Fruit fly (Drosophila melanogaster): ENCODE measurements around the gene Spn28F.

Gene Spn28F

DNA sequence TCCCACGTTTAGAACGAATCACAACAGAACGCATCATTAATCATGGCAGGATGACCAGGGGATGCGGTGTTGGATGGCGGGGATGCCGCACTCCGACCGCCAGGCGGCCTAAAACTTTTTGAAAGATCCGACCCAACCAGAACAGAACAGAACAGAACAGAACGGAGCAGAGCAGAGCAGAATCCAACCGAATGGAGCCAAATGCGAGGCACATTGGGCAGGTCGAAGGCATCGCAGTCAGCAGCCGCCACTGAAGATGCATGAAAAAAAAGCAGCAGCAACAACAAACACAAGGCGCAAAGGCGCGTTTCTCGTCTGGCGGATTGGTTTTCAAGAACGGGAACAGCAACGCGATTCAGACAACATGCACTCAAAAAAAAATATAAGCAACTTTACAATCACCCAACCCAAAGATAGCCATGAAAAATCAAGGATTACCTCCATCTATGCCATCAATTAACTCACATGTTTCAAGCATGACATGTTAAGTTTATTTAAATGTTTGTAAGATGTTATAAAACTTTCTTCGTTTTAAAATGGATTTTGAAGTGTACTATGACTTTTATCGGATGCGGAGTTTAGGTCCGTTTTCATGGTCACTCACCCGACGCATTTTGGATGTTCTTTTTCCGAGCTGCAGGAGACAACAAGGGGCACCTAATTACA lies 37.9 kb upstream of the Spn28F start (continued):
- TF ChIP-seq CG4707 (GFP tag; optimal IDR thresholded peaks at IDR 0.05), result peak; percentile 25
- peak; percentile 78 for TF ChIP-seq Blimp-1 (GFP tag; optimal IDR thresholded peaks at IDR 0.05)
- TF ChIP-seq CG6791 (GFP tag; IDR thresholded peaks at IDR 0.05; ENCODE audit: partially characterized antibody), result no peak
- peak; percentile 74 for TF ChIP-seq D19A (tag; optimal IDR thresholded peaks at IDR 0.05)
- TF ChIP-seq CG2875 (GFP tag; optimal IDR thresholded peaks at IDR 0.05), result peak; percentile 58
- peak; percentile 43 for TF ChIP-seq Rx (GFP tag; IDR thresholded peaks at IDR 0.05)
- no peak for TF ChIP-seq fd3F (GFP tag; optimal IDR thresholded peaks at IDR 0.05)
- TF ChIP-seq CG7556 (GFP tag; optimal IDR thresholded peaks at IDR 0.05), result peak; percentile 63
- peak; percentile 12 to 48 for TF ChIP-seq Hr51 (GFP tag; optimal IDR thresholded peaks at IDR 0.05)
- no peak for TF ChIP-seq CG13624 (GFP tag; optimal IDR thresholded peaks at IDR 0.05)
- peak; percentile 46; the same call in 1 of the 4 replicates for TF ChIP-seq Gug (GFP tag; IDR thresholded peaks at IDR 0.05)
- no peak for TF ChIP-seq MBD-R2 (GFP tag; IDR thresholded peaks at IDR 0.05)
- TF ChIP-seq B-H1 (GFP tag; IDR thresholded peaks at IDR 0.05), result no peak
- no peak for TF ChIP-seq Deaf1 (tag; optimal IDR thresholded peaks at IDR 0.05)
- TF ChIP-seq CG2116 (GFP tag; optimal IDR thresholded peaks at IDR 0.05), result peak; percentile 2
- TF ChIP-seq dmrt11E (tag; optimal IDR thresholded peaks at IDR 0.05), result peak; percentile 95
- TF ChIP-seq CG34376 (GFP tag; optimal IDR thresholded peaks at IDR 0.05), result no peak
- no peak for TF ChIP-seq CG5180 (GFP tag; optimal IDR thresholded peaks at IDR 0.05)
- no peak for TF ChIP-seq aop (GFP tag; IDR thresholded peaks at IDR 0.05)
- TF ChIP-seq Sry-δ (GFP tag; optimal IDR thresholded peaks at IDR 0.05), result peak; percentile 1
- TF ChIP-seq ken (GFP tag; IDR thresholded peaks at IDR 0.05), result peak; percentile 50; the same call in 1 of the 3 replicates
- TF ChIP-seq CG6272 (GFP tag; IDR thresholded peaks at IDR 0.05), result peak; percentile 44
- TF ChIP-seq pum (GFP tag; optimal IDR thresholded peaks at IDR 0.05), result peak; percentile 71
- TF ChIP-seq dmrt99B (tag; optimal IDR thresholded peaks at IDR 0.05), result peak; percentile 59
- no peak for TF ChIP-seq Trl (optimal IDR thresholded peaks at IDR 0.05)
- TF ChIP-seq Trl (GFP tag; optimal IDR thresholded peaks at IDR 0.05), result peak; percentile 6
- no peak for TF ChIP-seq Dbx (GFP tag; IDR thresholded peaks at IDR 0.05)
- no peak for TF ChIP-seq shn (GFP tag; optimal IDR thresholded peaks at IDR 0.05)
- peak; percentile 89 for TF ChIP-seq CG17829 (tag; optimal IDR thresholded peaks at IDR 0.05)
- TF ChIP-seq kay (GFP tag; optimal IDR thresholded peaks at IDR 0.05), result no peak
- TF ChIP-seq CG18599 (GFP tag; optimal IDR thresholded peaks at IDR 0.05), result peak; percentile 20
- peak; percentile 47 to 51 for TF ChIP-seq Pdp1 (GFP tag; optimal IDR thresholded peaks at IDR 0.05)
- TF ChIP-seq fu2 (GFP tag; optimal IDR thresholded peaks at IDR 0.05), result no peak
- TF ChIP-seq kah (GFP tag; optimal IDR thresholded peaks at IDR 0.05), result no peak
- TF ChIP-seq CG18764 (GFP tag; optimal IDR thresholded peaks at IDR 0.05), result peak; percentile 24
- TF ChIP-seq CG15011 (GFP tag; optimal IDR thresholded peaks at IDR 0.05), result no peak
- TF ChIP-seq CG3726 (GFP tag; IDR thresholded peaks at IDR 0.05), result no peak
- TF ChIP-seq psq (GFP tag; optimal IDR thresholded peaks at IDR 0.05), result no peak
- TF ChIP-seq CG13296 (GFP tag; optimal IDR thresholded peaks at IDR 0.05), result no peak
- no peak for TF ChIP-seq pb (GFP tag; optimal IDR thresholded peaks at IDR 0.05)
- TF ChIP-seq CG8359 (GFP tag; optimal IDR thresholded peaks at IDR 0.05; ENCODE audit: borderline replicate concordance), result peak; percentile 63
- TF ChIP-seq cg (GFP tag; optimal IDR thresholded peaks at IDR 0.05), result no peak
- TF ChIP-seq zfh2 (GFP tag; optimal IDR thresholded peaks at IDR 0.05), result no peak
- peak; percentile 29 for TF ChIP-seq CG18619 (GFP tag; optimal IDR thresholded peaks at IDR 0.05)
- TF ChIP-seq scrt (GFP tag; optimal IDR thresholded peaks at IDR 0.05), result peak; percentile 12
- TF ChIP-seq CG6765 (GFP tag; optimal IDR thresholded peaks at IDR 0.05), result no peak
- peak; percentile 27 for TF ChIP-seq CHES-1-like (GFP tag; optimal IDR thresholded peaks at IDR 0.05)
- TF ChIP-seq luna (GFP tag; optimal IDR thresholded peaks at IDR 0.05), result no peak
- peak; percentile 90 for TF ChIP-seq CG10979 (tag; optimal IDR thresholded peaks at IDR 0.05)
- TF ChIP-seq CG1602 (GFP tag; optimal IDR thresholded peaks at IDR 0.05), result peak; percentile 57
